Fruit fly (Drosophila melanogaster): ENCODE measurements around the gene HDAC6.

Gene HDAC6

dm6 chrX:15379014-15379491 is 45.9 kb downstream of the HDAC6 start, which contains the start of gene acj6:
Gene acj6, minus strand, starts transcription at chrX:15379064.
- TF ChIP-seq bab1 (GFP tag; optimal IDR thresholded peaks at IDR 0.05) (no peak), Crg-1 (GFP tag; optimal IDR thresholded peaks at IDR 0.05) (no peak), CG1620 (GFP tag; optimal IDR thresholded peaks at IDR 0.05) (no peak), CG5204 (GFP tag; optimal IDR thresholded peaks at IDR 0.05) (no peak), CG11617 (GFP tag; optimal IDR thresholded peaks at IDR 0.05) (no peak), CG12768 (GFP tag; optimal IDR thresholded peaks at IDR 0.05) (no peak), toe (GFP tag; optimal IDR thresholded peaks at IDR 0.05) (no peak), CG33017 (tag; optimal IDR thresholded peaks at IDR 0.05) (no peak), CG7101 (tag; optimal IDR thresholded peaks at IDR 0.05) (no peak), Clk (GFP tag; optimal IDR thresholded peaks at IDR 0.05) (no peak), pad (GFP tag; optimal IDR thresholded peaks at IDR 0.05) (no peak), CG7045 (GFP tag; optimal IDR thresholded peaks at IDR 0.05) (no peak), Hr96 (GFP tag; optimal IDR thresholded peaks at IDR 0.05) (no peak), cnc (optimal IDR thresholded peaks at IDR 0.05) (no peak), Mnt (GFP tag; optimal IDR thresholded peaks at IDR 0.05) (no peak)

- TF ChIP-seq cnc (optimal IDR thresholded peaks at IDR 0.05) (no peak), kay (GFP tag; ENCODE audit: borderline replicate concordance) (no peak), cic (GFP tag; optimal IDR thresholded peaks at IDR 0.05) (no peak), pad (GFP tag; optimal IDR thresholded peaks at IDR 0.05) (no peak), CG5204 (GFP tag; optimal IDR thresholded peaks at IDR 0.05) (no peak), CG33017 (tag; optimal IDR thresholded peaks at IDR 0.05) (no peak)
Observed at dm6 chrX:15380207-15380606, 47.1 kb downstream of the HDAC6 start.

- TF ChIP-seq toe (GFP tag; optimal IDR thresholded peaks at IDR 0.05) (peak; percentile 27), CG11617 (GFP tag; optimal IDR thresholded peaks at IDR 0.05) (no peak), Mnt (GFP tag; optimal IDR thresholded peaks at IDR 0.05) (no peak), CG7045 (GFP tag; optimal IDR thresholded peaks at IDR 0.05) (no peak), cic (GFP tag; optimal IDR thresholded peaks at IDR 0.05) (no peak), bab1 (GFP tag; optimal IDR thresholded peaks at IDR 0.05) (no peak)
Observed at dm6 chrX:15383513-15384373, 50.6 kb downstream of the HDAC6 start.

- TF ChIP-seq CG14711 (tag; optimal IDR thresholded peaks at IDR 0.05), result no peak
Observed at dm6 chrX:15385176-15386056, 52.3 kb downstream of the HDAC6 start, which contains the start of gene CG9164. Gene CG9164, minus strand, starts transcription at chrX:15385441.

dm6 chrX:15387344-15387743 is 54.2 kb downstream of the HDAC6 start:
- TF ChIP-seq kay (GFP tag; ENCODE audit: borderline replicate concordance) (no peak), CG5204 (GFP tag; optimal IDR thresholded peaks at IDR 0.05) (no peak), CG14711 (tag; optimal IDR thresholded peaks at IDR 0.05) (no peak), CG12768 (GFP tag; optimal IDR thresholded peaks at IDR 0.05) (no peak), cic (GFP tag; optimal IDR thresholded peaks at IDR 0.05) (no peak), ovo (GFP tag; optimal IDR thresholded peaks at IDR 0.05) (no peak), Crg-1 (GFP tag; optimal IDR thresholded peaks at IDR 0.05) (no peak), CG7045 (GFP tag; optimal IDR thresholded peaks at IDR 0.05) (no peak), CG11617 (GFP tag; optimal IDR thresholded peaks at IDR 0.05) (no peak), CG7101 (tag; optimal IDR thresholded peaks at IDR 0.05) (no peak), Hr96 (GFP tag; optimal IDR thresholded peaks at IDR 0.05) (no peak), CG1620 (GFP tag; optimal IDR thresholded peaks at IDR 0.05) (no peak), CG33017 (tag; optimal IDR thresholded peaks at IDR 0.05) (no peak), bab1 (GFP tag; optimal IDR thresholded peaks at IDR 0.05) (no peak), pad (GFP tag; optimal IDR thresholded peaks at IDR 0.05) (no peak), cnc (optimal IDR thresholded peaks at IDR 0.05) (no peak), tj (GFP tag; optimal IDR thresholded peaks at IDR 0.05) (no peak), Mnt (GFP tag; optimal IDR thresholded peaks at IDR 0.05) (no peak), Clk (GFP tag; optimal IDR thresholded peaks at IDR 0.05) (no peak)

Data from whole organism, adult.